Fruit fly (Drosophila melanogaster): ENCODE measurements around the gene CG18814.

The CG18814 gene

DNA sequence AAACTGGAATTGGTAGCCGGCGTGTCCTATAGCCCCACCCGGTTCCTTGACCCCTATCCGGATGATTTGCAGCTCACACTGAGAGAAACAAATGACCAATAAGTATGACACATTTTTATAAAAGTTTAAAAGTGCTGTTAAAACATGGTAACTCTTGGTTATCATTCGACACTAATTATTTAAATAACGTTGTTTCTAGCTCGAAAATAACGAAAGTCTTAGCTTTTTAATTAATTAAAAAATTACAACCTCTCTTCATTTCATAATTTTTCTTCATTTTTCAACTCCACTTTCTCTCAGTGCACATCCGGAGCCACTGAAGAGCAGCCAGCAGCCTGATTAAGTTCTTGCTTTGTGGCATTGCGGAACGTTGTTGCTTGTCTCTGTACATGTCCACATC, 5.4 kb upstream of the CG18814 start (continued):
- no peak for TF ChIP-seq trem (tag; optimal IDR thresholded peaks at IDR 0.05)
- no peak for TF ChIP-seq CG9797 (GFP tag; optimal IDR thresholded peaks at IDR 0.05)

DNA sequence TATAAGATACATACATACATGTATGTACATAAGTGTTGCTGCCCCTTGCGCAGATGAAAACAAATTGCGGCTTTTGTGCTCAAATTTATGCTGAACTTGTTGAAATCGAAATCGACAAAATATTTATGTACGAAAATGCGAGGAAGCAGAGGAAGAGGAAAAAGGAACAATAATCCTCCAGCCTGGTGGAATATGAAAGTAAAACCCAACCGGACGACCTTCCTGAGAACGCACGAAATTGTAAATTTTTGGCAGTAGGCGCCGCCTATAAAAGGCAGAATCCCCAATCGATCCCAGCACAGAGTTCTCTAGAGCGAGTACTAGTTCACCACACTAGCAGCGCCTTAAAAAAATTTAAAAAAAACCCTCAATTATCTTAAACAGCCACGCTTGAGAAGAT, 5.0 kb upstream of the CG18814 start, which contains the start of gene Cpr72Eb:
Gene Cpr72Eb (plus strand): TSS at position 301 of the 400 bp plus-strand sequence.
- TF ChIP-seq jing (GFP tag; optimal IDR thresholded peaks at IDR 0.05) (no peak), Lhr (GFP tag; optimal IDR thresholded peaks at IDR 0.05) (no peak), CG10274 (GFP tag; optimal IDR thresholded peaks at IDR 0.05) (no peak), CG6765 (GFP tag; optimal IDR thresholded peaks at IDR 0.05) (no peak), trh (GFP tag; optimal IDR thresholded peaks at IDR 0.05) (no peak), aop (GFP tag; IDR thresholded peaks at IDR 0.05) (no peak)

DNA sequence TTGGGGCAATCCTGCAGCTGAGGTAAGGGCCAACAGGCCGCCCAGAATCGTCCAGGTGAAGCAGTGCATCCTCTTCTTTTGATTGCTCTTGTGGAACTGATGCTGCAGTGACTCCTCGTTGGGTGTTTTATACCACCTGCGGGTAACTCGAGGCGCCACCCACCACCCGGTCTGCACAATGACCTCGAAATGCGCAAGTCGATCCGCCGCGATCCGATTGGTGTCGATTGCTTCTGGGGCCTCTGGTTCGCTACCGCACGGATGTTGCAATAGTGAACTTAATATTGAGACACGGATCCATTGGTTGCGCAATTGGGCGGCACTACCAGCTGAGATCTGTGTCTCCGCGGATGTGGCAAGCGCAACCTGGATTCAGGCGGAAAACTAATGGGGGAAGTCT, 2.4 kb upstream of the CG18814 start, which contains the start of gene Cpr72Ec:
Gene Cpr72Ec (minus strand): TSS at position 101 of the 400 bp plus-strand sequence.
- TF ChIP-seq chinmo (GFP tag; IDR thresholded peaks at IDR 0.05; ENCODE audit: partially characterized antibody) (0 out of 4 replicates have a peak, but pooled peaks have one; percentile 22), kah (GFP tag; optimal IDR thresholded peaks at IDR 0.05) (no peak)

DNA sequence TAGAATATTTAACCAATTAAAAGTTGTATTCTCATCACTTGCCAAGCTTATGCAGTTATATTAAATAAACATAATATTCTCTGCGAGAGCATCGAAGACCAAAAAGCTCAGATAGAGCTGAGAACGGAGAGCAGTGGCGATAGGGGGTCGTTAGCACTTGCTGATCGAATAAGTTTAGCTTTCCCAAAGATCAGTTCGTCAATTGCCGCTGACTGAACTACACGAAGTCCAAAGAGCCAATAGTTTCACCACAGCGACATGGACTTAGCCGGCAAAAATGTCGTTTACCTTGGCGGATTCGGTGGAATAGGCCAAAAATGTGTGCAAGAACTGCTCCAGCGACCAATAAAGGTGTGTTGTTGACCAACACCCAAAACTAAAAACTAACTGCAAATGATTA, 1.4 kb upstream of the CG18814 start, which contains the start of gene CG4842:
Gene CG4842 (plus strand): TSS at position 191 of the 400 bp plus-strand sequence.
- no peak for TF ChIP-seq ranshi (GFP tag; IDR thresholded peaks at IDR 0.05)
- TF ChIP-seq Sox102F (GFP tag; optimal IDR thresholded peaks at IDR 0.05): no peak
- TF ChIP-seq sug (tag; optimal IDR thresholded peaks at IDR 0.05): peak; percentile 29
- peak; percentile 46 for TF ChIP-seq Med (GFP tag)
- no peak for TF ChIP-seq Bgb (GFP tag; IDR thresholded peaks at IDR 0.05; ENCODE audit: partially characterized antibody)
- no peak for TF ChIP-seq ara (GFP tag; IDR thresholded peaks at IDR 0.05)
- TF ChIP-seq chinmo (GFP tag; IDR thresholded peaks at IDR 0.05; ENCODE audit: partially characterized antibody): 0 out of 4 replicates have a peak, but pooled peaks have one; percentile 57
- peak in 1 of 2 experiments; percentile 28 for TF ChIP-seq Trl (optimal IDR thresholded peaks at IDR 0.05)
- TF ChIP-seq Trl (GFP tag; optimal IDR thresholded peaks at IDR 0.05): no peak
- TF ChIP-seq otp (GFP tag; IDR thresholded peaks at IDR 0.05): no peak
- TF ChIP-seq CG4854 (GFP tag; optimal IDR thresholded peaks at IDR 0.05): no peak

DNA sequence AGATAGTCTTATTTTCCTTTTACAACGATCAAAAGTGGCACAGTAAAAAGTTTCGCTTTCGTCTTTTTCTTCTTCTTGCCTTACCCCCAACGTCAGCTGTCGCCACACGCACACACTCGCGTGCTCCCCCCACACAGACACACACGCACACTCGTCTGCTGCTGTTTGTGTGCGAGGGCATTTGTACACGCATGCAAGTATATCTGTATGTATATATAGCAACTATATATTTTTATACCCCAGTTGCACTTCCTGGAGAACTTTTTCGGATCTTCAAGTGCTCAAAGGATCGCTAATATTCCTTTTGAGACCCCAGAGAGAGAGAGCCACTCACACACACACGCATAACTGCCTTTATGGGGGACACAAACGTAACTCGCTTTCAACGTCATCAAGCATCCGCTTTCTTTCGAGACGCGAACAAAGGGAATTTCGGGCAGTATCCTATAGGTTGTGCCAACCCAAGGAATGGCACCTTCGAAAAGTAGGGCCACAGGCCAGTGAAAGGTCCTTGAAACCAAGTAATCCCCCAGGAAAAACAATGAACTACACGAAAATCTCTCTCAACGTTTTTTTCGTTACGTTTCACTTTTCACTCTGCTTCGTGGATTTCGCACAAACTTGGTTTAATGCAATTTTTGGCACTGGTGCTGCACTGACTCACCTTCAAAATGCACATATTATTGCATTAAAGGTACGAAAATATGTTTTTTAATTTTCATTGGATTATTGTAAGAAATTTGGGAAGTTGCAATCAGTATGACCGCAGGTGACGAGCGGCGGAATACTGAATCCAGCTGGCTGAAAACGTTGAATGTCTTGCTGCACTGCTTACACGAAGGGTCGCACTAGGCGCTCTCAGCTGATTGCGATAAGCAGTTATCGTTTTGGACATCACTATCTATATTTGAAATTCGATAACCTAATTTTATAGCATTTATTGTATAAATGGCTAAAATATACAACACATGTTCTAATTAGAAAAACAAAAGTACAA, 8.4 kb downstream of the CG18814 start, which contains the start of gene roq:
Gene roq (minus strand): TSS at position 799 of the 997 bp plus-strand sequence.
- TF ChIP-seq CG10267 (tag; optimal IDR thresholded peaks at IDR 0.05) (peak; percentile 28), insv (GFP tag; optimal IDR thresholded peaks at IDR 0.05) (peak in 1 of 2 experiments; percentile 72), sens (GFP tag) (peak; percentile 74), CG17612 (GFP tag; IDR thresholded peaks at IDR 0.05) (no peak), Opbp (GFP tag; IDR thresholded peaks at IDR 0.05; ENCODE audit: partially characterized antibody) (peak; percentile 65; the same call in 2 of the 3 replicates), Sin3A (optimal IDR thresholded peaks at IDR 0.05) (peak; percentile 19), Atf-2 (GFP tag; optimal IDR thresholded peaks at IDR 0.05) (no peak), CG4730 (GFP tag; IDR thresholded peaks at IDR 0.05) (no peak), trem (tag; optimal IDR thresholded peaks at IDR 0.05) (peak; percentile 68), CG11695 (GFP tag; IDR thresholded peaks at IDR 0.05) (no peak), pzg (GFP tag; optimal IDR thresholded peaks at IDR 0.05) (peak; percentile 94), CG4707 (GFP tag; optimal IDR thresholded peaks at IDR 0.05) (no peak), Lhr (GFP tag; optimal IDR thresholded peaks at IDR 0.05) (peak; percentile 39), cad (GFP tag; optimal IDR thresholded peaks at IDR 0.05) (peak; percentile 3), zen (tag; optimal IDR thresholded peaks at IDR 0.05) (peak; percentile 43), bigmax (GFP tag; optimal IDR thresholded peaks at IDR 0.05) (peak; percentile 25), Nf-YB (GFP tag; optimal IDR thresholded peaks at IDR 0.05) (no peak), CG13287 (GFP tag; IDR thresholded peaks at IDR 0.05; ENCODE audit: partially characterized antibody) (peak; percentile 72; the same call in 1 of the 2 replicates), Dp (GFP tag; optimal IDR thresholded peaks at IDR 0.05) (peak; percentile 86), gt (GFP tag; IDR thresholded peaks at IDR 0.05) (no peak), chinmo (GFP tag; IDR thresholded peaks at IDR 0.05; ENCODE audit: partially characterized antibody) (peak; percentile 72; the same call in 3 of the 4 replicates), CG13624 (GFP tag; optimal IDR thresholded peaks at IDR 0.05) (peak; percentile 12), MBD-R2 (GFP tag; IDR thresholded peaks at IDR 0.05) (peak; percentile 77), CG2116 (GFP tag; optimal IDR thresholded peaks at IDR 0.05) (peak; percentile 87)

Data from whole organism, embryonic.